Worm (Caenorhabditis elegans) whole organism, dauer: ENCODE data around the gene Y39D8A.1.

Experiments
- unc-62 ChIP-seq: sonication (generic microtip); optimal IDR thresholded peaks from 2 replicates; lab custom pipeline; 2017; ENCODE audit warnings: missing biosample characterization, missing genetic modification reagents, missing genetic modification characterization

Gene Y39D8A.1

ce11 chrV:418432-418831 lies at the start of gene Y39D8A.1:
Gene Y39D8A.1 (plus strand): TSS chrV:418732.
- no peak for TF ChIP-seq unc-62 (GFP tag; lab: Kevin White, UChicago)

- TF ChIP-seq unc-62 (GFP tag; lab: Kevin White, UChicago) = no peak
These were observed 48.5 kb upstream of the Y39D8A.1 start, which contains the start of gene mltn-7 for ce11 chrV:370033-370432. Gene mltn-7 (plus strand): TSS chrV:370333.

- no peak for TF ChIP-seq unc-62 (GFP tag; lab: Kevin White, UChicago)
These were observed 45.3 kb upstream of the Y39D8A.1 start for ce11 chrV:373192-373591.

DNA sequence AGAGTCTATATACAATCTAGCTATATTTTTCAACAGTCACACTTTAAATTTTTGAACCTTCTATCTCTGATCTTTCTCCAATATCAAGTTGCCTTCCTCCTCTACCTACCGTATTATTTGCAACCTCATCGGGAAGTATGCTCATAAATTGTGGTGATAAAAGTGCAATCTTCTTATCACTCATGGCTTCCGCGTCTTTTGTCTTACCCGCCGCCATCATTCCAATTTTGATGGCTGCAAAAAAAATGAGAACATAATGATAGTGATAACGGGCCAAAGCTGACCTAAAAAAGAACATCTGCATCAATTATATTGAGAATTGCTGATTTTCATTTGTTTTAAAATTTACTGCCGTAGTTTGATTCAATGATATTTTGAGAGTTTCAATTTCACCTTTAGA lies 41.7 kb upstream of the Y39D8A.1 start:
- TF ChIP-seq unc-62 (GFP tag; lab: Kevin White, UChicago) = no peak

DNA sequence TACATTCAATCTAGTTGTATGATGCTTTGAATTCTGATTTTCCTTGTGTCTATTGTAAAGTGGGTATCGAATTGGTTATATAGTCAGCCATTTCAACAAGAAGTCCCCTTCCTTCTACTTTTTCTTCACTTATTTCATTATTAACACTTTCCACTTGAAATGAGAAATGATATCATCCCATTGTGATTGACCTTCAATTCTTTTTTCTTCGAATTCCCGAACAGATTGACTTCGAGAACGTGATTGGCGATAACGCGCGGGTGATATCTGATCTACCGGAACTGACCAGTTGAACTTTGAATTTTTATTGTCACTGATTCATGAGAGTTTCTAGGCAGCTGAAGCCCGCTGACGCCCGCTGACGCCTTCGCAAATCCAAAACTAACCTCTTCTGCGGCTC lies 40.3 kb upstream of the Y39D8A.1 start:
- TF ChIP-seq unc-62 (GFP tag; lab: Kevin White, UChicago) = no peak

- TF ChIP-seq unc-62 (GFP tag; lab: Kevin White, UChicago) = no peak
These were observed 38.3 kb upstream of the Y39D8A.1 start, which contains the start of gene mltn-8 for ce11 chrV:380186-380585. Gene mltn-8 (minus strand): TSS chrV:380286.

ce11 chrV:381227-381950 lies 37.1 kb upstream of the Y39D8A.1 start, which contains the start of gene ZK6.8:
Gene ZK6.8 (plus strand): TSS chrV:381908.
- no peak for TF ChIP-seq unc-62 (GFP tag; lab: Kevin White, UChicago)

DNA sequence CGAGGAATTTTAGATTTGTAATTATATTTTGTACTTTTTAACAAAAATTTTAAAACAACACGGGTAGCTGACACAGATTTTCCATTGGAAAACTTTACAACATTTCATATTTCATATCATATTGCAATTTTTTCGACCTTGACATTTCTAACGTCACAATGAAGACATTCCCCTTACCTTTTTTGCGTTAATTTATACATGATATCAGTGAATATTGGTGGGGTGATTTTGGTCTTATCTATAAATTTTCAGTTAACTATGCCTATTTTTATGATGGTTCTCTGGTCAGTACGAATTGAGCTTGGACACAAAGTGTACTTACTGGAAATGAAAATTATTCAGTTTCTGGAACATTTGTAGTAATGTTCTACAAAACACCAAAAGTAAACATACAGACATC lies 34.0 kb upstream of the Y39D8A.1 start:
- no peak for TF ChIP-seq unc-62 (GFP tag; lab: Kevin White, UChicago)

- no peak for TF ChIP-seq unc-62 (GFP tag; lab: Kevin White, UChicago)
These were observed 33.0 kb upstream of the Y39D8A.1 start, which contains the start of gene lipl-5 for ce11 chrV:385488-385887. Gene lipl-5 (plus strand): TSS chrV:385746.

- no peak for TF ChIP-seq unc-62 (GFP tag; lab: Kevin White, UChicago)
These were observed 30.1 kb upstream of the Y39D8A.1 start, which contains the start of gene ZK6.6 for ce11 chrV:388397-388796. Gene ZK6.6 (plus strand): TSS chrV:388697.

ce11 chrV:392199-392678 lies 26.3 kb upstream of the Y39D8A.1 start, which contains the start of gene nhr-254:
Gene nhr-254 (plus strand): TSS chrV:392628.
- no peak for TF ChIP-seq unc-62 (GFP tag; lab: Kevin White, UChicago)

- no peak for TF ChIP-seq unc-62 (GFP tag; lab: Kevin White, UChicago)
These were observed 22.2 kb upstream of the Y39D8A.1 start, which contains the start of gene nhr-253 for ce11 chrV:396309-396708. Gene nhr-253 (plus strand): TSS chrV:396593.

ce11 chrV:399721-400120 lies 18.8 kb upstream of the Y39D8A.1 start, which contains the start of gene scl-27:
Gene scl-27 (plus strand): TSS chrV:400021.
- TF ChIP-seq unc-62 (GFP tag; lab: Kevin White, UChicago) = no peak

DNA sequence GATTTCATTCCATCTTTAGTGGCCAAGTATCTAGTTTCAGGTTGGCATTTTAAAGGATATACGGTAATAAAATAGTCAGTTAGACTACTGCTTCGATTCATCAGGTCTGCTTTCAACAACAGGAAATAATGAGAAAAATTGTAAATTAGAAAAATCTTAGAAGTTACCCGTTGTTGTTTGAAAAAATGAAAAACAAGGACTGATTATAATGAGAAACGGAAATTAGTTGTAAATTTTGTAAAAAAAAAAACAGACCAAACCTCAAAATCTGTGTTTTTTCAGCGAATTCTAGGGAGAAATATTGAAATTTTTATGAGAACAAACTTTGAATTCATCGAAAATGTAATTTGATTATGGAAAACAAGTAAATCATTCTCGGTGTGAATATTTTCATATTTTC lies 15.5 kb upstream of the Y39D8A.1 start, which contains the start of gene srh-62:
Gene srh-62 (minus strand): TSS at position 101 of the 400 bp plus-strand sequence.
- TF ChIP-seq unc-62 (GFP tag; lab: Kevin White, UChicago) = no peak

ce11 chrV:404210-404669 lies 14.3 kb upstream of the Y39D8A.1 start, which contains the start of gene nhr-252:
Gene nhr-252 (plus strand): TSS chrV:404619.
- no peak for TF ChIP-seq unc-62 (GFP tag; lab: Kevin White, UChicago)

ce11 chrV:412820-413219 lies 5.7 kb upstream of the Y39D8A.1 start:
- no peak for TF ChIP-seq unc-62 (GFP tag; lab: Kevin White, UChicago)
